Fruit fly (Drosophila melanogaster): Measurements from ENCODE around the gene elg1.

elg1 gene

dm6 chr3L:16105528-16105927, 26.3 kb upstream of the elg1 start, which contains the start of the genes IntS9 and CG43295 (continued):
- TF ChIP-seq corto (GFP tag; optimal IDR thresholded peaks at IDR 0.05) (peak; percentile 69), B-H2 (GFP tag; optimal IDR thresholded peaks at IDR 0.05) (no peak), pita (GFP tag; optimal IDR thresholded peaks at IDR 0.05) (no peak), Sry-β (GFP tag; optimal IDR thresholded peaks at IDR 0.05) (peak; percentile 16), CG3065 (GFP tag; optimal IDR thresholded peaks at IDR 0.05) (peak; percentile 75), wdn (GFP tag; IDR thresholded peaks at IDR 0.05) (peak; percentile 77), zen2 (GFP tag; IDR thresholded peaks at IDR 0.05; ENCODE audit: partially characterized antibody) (no peak), CG12219 (GFP tag; optimal IDR thresholded peaks at IDR 0.05) (peak; percentile 69), CG16863 (GFP tag; optimal IDR thresholded peaks at IDR 0.05) (peak; percentile 87), Dip3 (GFP tag; optimal IDR thresholded peaks at IDR 0.05) (peak; percentile 86), NC2β (GFP tag; optimal IDR thresholded peaks at IDR 0.05) (peak; percentile 89), CG10209 (GFP tag; optimal IDR thresholded peaks at IDR 0.05) (peak; percentile 67), CG1792 (GFP tag; optimal IDR thresholded peaks at IDR 0.05) (peak; percentile 69), CG13424 (tag; optimal IDR thresholded peaks at IDR 0.05) (peak; percentile 78), CG13894 (tag; optimal IDR thresholded peaks at IDR 0.05) (no peak), peb (GFP tag; IDR thresholded peaks at IDR 0.05) (peak; percentile 72), Hmr (GFP tag; optimal IDR thresholded peaks at IDR 0.05) (no peak), ham (GFP tag; IDR thresholded peaks at IDR 0.05) (0 out of 2 replicates have a peak, but pooled peaks have one; percentile 19), Spps (tag; optimal IDR thresholded peaks at IDR 0.05) (peak; percentile 81), CG16779 (GFP tag; IDR thresholded peaks at IDR 0.05) (peak; percentile 73; the same call in 1 of the 2 replicates), tio (GFP tag; optimal IDR thresholded peaks at IDR 0.05) (peak; percentile 77), Nf-YA (GFP tag; IDR thresholded peaks at IDR 0.05) (peak; percentile 65; the same call in 1 of the 2 replicates), ara (GFP tag; IDR thresholded peaks at IDR 0.05) (peak; percentile 87), CG5953 (GFP tag; IDR thresholded peaks at IDR 0.05) (peak; percentile 72), CG8290 (GFP tag; optimal IDR thresholded peaks at IDR 0.05) (peak; percentile 66), CG8290 (tag; optimal IDR thresholded peaks at IDR 0.05) (no peak), CG31365 (tag; optimal IDR thresholded peaks at IDR 0.05) (peak; percentile 36), org-1 (GFP tag; optimal IDR thresholded peaks at IDR 0.05) (peak; percentile 75), CG8089 (GFP tag; optimal IDR thresholded peaks at IDR 0.05) (peak; percentile 84), run (tag; optimal IDR thresholded peaks at IDR 0.05) (no peak), Hey (tag; optimal IDR thresholded peaks at IDR 0.05) (no peak), Chrac-16 (GFP tag; optimal IDR thresholded peaks at IDR 0.05) (peak; percentile 89), CG3407 (GFP tag; optimal IDR thresholded peaks at IDR 0.05) (no peak), CG2875 (GFP tag; optimal IDR thresholded peaks at IDR 0.05) (peak; percentile 73), oc (tag; optimal IDR thresholded peaks at IDR 0.05) (no peak), Antp (GFP tag; optimal IDR thresholded peaks at IDR 0.05) (peak; percentile 89), Kr (GFP tag; optimal IDR thresholded peaks at IDR 0.05) (no peak), CG3995 (GFP tag; optimal IDR thresholded peaks at IDR 0.05) (peak; percentile 55), CG42726 (GFP tag; IDR thresholded peaks at IDR 0.05; ENCODE audit: partially characterized antibody) (no peak), E2f1 (GFP tag; IDR thresholded peaks at IDR 0.05) (peak; percentile 82), Oli (tag; optimal IDR thresholded peaks at IDR 0.05) (peak; percentile 68), hth (optimal IDR thresholded peaks at IDR 0.05) (no peak), Fer1 (GFP tag; optimal IDR thresholded peaks at IDR 0.05) (no peak), sug (tag; optimal IDR thresholded peaks at IDR 0.05) (no peak), vvl (GFP tag; IDR thresholded peaks at IDR 0.05) (peak; percentile 93), CG14965 (GFP tag; optimal IDR thresholded peaks at IDR 0.05; ENCODE audit: borderline replicate concordance) (no peak), Gug (GFP tag; IDR thresholded peaks at IDR 0.05) (peak; percentile 68), CG6813 (GFP tag; optimal IDR thresholded peaks at IDR 0.05) (peak; percentile 68), CG17568 (GFP tag; optimal IDR thresholded peaks at IDR 0.05) (no peak), CG12769 (tag; optimal IDR thresholded peaks at IDR 0.05) (no peak), ttk (GFP tag; IDR thresholded peaks at IDR 0.05) (peak; percentile 77), B-H1 (GFP tag; IDR thresholded peaks at IDR 0.05) (peak; percentile 79)
